Worm (Caenorhabditis elegans) whole organism, L4/young adult: ENCODE measurements around the gene twk-11.

Experiments
- W03F9.2 ChIP-seq: fragments of 150-350 bp; optimal IDR thresholded peaks from 2 replicates; lab custom pipeline; 2014; ENCODE audit warnings: missing biosample characterization, missing genetic modification characterization
- him-1 ChIP-seq: sonication (generic microtip); optimal IDR thresholded peaks from 2 replicates; lab custom pipeline; 2016; ENCODE audit warnings: missing genotype, missing genetic modification reagents, missing genetic modification characterization, missing compliant biosample characterization

ce11 chrV:7000734-7001133, 35.6 kb downstream of the twk-11 start:
- TF ChIP-seq W03F9.2 (tag; lab: Kevin White, UChicago) (no peak), him-1 (tag; lab: Kevin White, UChicago) (no peak)
